Worm (Caenorhabditis elegans) whole organism, mixed stage, embryonic: ENCODE measurements around the gene F36D4.1.
"Not testable (repeated sequence)": the region's sequence is repeated elsewhere in the genome, so short reads cannot be mapped to it uniquely, and the experiment has no call there.

Experiments
- bed-3 ChIP-seq: fragments of 200-800 bp; sonication (Bioruptor generic); optimal IDR thresholded peaks from 3 replicates; lab custom pipeline; 2018; ENCODE audit warnings: mild to moderate bottlenecking, missing genetic modification characterization, moderate library complexity, missing compliant biosample characterization
- blmp-1 ChIP-seq: fragments of 150-350 bp; optimal IDR thresholded peaks from 2 replicates; lab custom pipeline; 2014; ENCODE audit warnings: missing biosample characterization, missing genetic modification characterization
- ceh-39 ChIP-seq: fragments of 150-350 bp; optimal IDR thresholded peaks from 2 replicates; lab custom pipeline; 2014; ENCODE audit warnings: missing biosample characterization, missing genetic modification characterization
- ceh-43 ChIP-seq: fragments of 200-800 bp; sonication (Bioruptor generic); optimal IDR thresholded peaks from 2 replicates; lab custom pipeline; 2018; ENCODE audit warnings: mild to moderate bottlenecking, missing genetic modification characterization, moderate library complexity, missing compliant biosample characterization
- ceh-83 ChIP-seq: fragments of 200-800 bp; sonication (Bioruptor generic); optimal IDR thresholded peaks from 2 replicates; lab custom pipeline; 2018; ENCODE audit warnings: mild to moderate bottlenecking, missing genetic modification characterization, missing compliant biosample characterization
- ces-1 ChIP-seq: fragments of 150-350 bp; optimal IDR thresholded peaks from 2 replicates; lab custom pipeline; 2014; ENCODE audit warnings: missing biosample characterization, missing genetic modification reagents, missing genetic modification characterization
- cnd-1 ChIP-seq: fragments of 200-800 bp; sonication (Bioruptor generic); optimal IDR thresholded peaks from 2 replicates; lab custom pipeline; 2018; ENCODE audit warnings: mild to moderate bottlenecking, missing genetic modification characterization, missing compliant biosample characterization
- drap-1 ChIP-seq: fragments of 200-800 bp; sonication (Bioruptor generic); optimal IDR thresholded peaks from 3 replicates; lab custom pipeline; 2018; ENCODE audit warnings: mild to moderate bottlenecking, missing genetic modification characterization, missing compliant biosample characterization
- elt-1 ChIP-seq: sonication (generic microtip); optimal IDR thresholded peaks from 2 replicates; lab custom pipeline; 2017; ENCODE audit warnings: missing genetic modification characterization, mild to moderate bottlenecking, missing compliant biosample characterization, antibody characterized with exemption, moderate library complexity, borderline replicate concordance; ENCODE audit not compliant: insufficient read depth
- elt-3 ChIP-seq: fragments of 150-350 bp; optimal IDR thresholded peaks from 2 replicates; lab custom pipeline; 2014; ENCODE audit warnings: missing biosample characterization, missing genetic modification characterization
- flh-1 ChIP-seq: fragments of 200-800 bp; sonication (Bioruptor generic); optimal IDR thresholded peaks from 2 replicates; lab custom pipeline; 2018; ENCODE audit warnings: mild to moderate bottlenecking, missing genetic modification characterization, moderate library complexity, missing compliant biosample characterization
- ham-2 ChIP-seq: fragments of 200-800 bp; sonication (Bioruptor generic); optimal IDR thresholded peaks from 2 replicates; lab custom pipeline; 2018; ENCODE audit warnings: mild to moderate bottlenecking, missing genetic modification characterization, missing compliant biosample characterization
- hlh-1 ChIP-seq: fragments of 150-350 bp; optimal IDR thresholded peaks from 2 replicates; lab custom pipeline; 2014; ENCODE audit warnings: missing biosample characterization, missing genetic modification reagents, missing genetic modification characterization
- lin-13 ChIP-seq: fragments of 150-350 bp; optimal IDR thresholded peaks from 2 replicates; lab custom pipeline; 2014; ENCODE audit warnings: missing biosample characterization, missing genetic modification characterization
- lin-32 ChIP-seq: fragments of 200-800 bp; sonication (Bioruptor generic); optimal IDR thresholded peaks from 2 replicates; lab custom pipeline; 2018; ENCODE audit warnings: mild to moderate bottlenecking, missing genetic modification characterization, missing compliant biosample characterization
- lsy-2 ChIP-seq: fragments of 150-350 bp; optimal IDR thresholded peaks from 2 replicates; lab custom pipeline; 2014; ENCODE audit warnings: missing biosample characterization, missing genetic modification characterization
- mab-5 ChIP-seq: fragments of 150-350 bp; optimal IDR thresholded peaks from 2 replicates; lab custom pipeline; 2014; ENCODE audit warnings: missing biosample characterization, missing genetic modification characterization
- nhr-12 ChIP-seq: fragments of 150-350 bp; optimal IDR thresholded peaks from 2 replicates; lab custom pipeline; 2014; ENCODE audit warnings: missing biosample characterization, missing genetic modification characterization
- nhr-2 ChIP-seq: fragments of 150-350 bp; optimal IDR thresholded peaks from 2 replicates; lab custom pipeline; 2014; ENCODE audit warnings: missing biosample characterization, missing genetic modification characterization
- nhr-237 ChIP-seq: fragments of 150-350 bp; optimal IDR thresholded peaks from 2 replicates; lab custom pipeline; 2014; ENCODE audit warnings: missing biosample characterization, missing genetic modification characterization
- nhr-76 ChIP-seq: sonication (generic microtip); optimal IDR thresholded peaks from 2 replicates; lab custom pipeline; 2017; ENCODE audit warnings: missing biosample characterization, missing genetic modification characterization
- pha-4 ChIP-seq: fragments of 150-350 bp; optimal IDR thresholded peaks from 2 replicates; lab custom pipeline; 2018; ENCODE audit warnings: missing biosample characterization, missing genetic modification reagents, missing genetic modification characterization
- sem-2 ChIP-seq: fragments of 200-800 bp; sonication (Bioruptor generic); optimal IDR thresholded peaks from 2 replicates; lab custom pipeline; 2018; ENCODE audit warnings: mild to moderate bottlenecking, missing genetic modification characterization, missing compliant biosample characterization
- snpc-4 ChIP-seq: fragments of 150-350 bp; optimal IDR thresholded peaks from 2 replicates; lab custom pipeline; 2014; ENCODE audit warnings: missing biosample characterization, missing genetic modification characterization
- sptf-1 ChIP-seq: sonication (generic microtip); optimal IDR thresholded peaks from 2 replicates; lab custom pipeline; 2017; ENCODE audit warnings: mild to moderate bottlenecking, missing genetic modification characterization, moderate library complexity, missing compliant biosample characterization
- tbx-8 ChIP-seq: fragments of 200-800 bp; sonication (Bioruptor generic); optimal IDR thresholded peaks from 2 replicates; lab custom pipeline; 2018; ENCODE audit warnings: mild to moderate bottlenecking, missing genetic modification characterization, moderate library complexity, missing compliant biosample characterization
- unc-120 ChIP-seq: sonication (generic microtip); optimal IDR thresholded peaks from 2 replicates; lab custom pipeline; 2017; ENCODE audit warnings: missing genetic modification characterization, missing compliant biosample characterization; ENCODE audit not compliant: poor library complexity, severe bottlenecking
- unc-39 ChIP-seq: fragments of 150-350 bp; optimal IDR thresholded peaks from 2 replicates; lab custom pipeline; 2014; ENCODE audit warnings: missing biosample characterization, missing genetic modification characterization
- unc-62 ChIP-seq: fragments of 150-350 bp; optimal IDR thresholded peaks from 2 replicates; lab custom pipeline; 2014; ENCODE audit warnings: missing biosample characterization, missing genetic modification reagents, missing genetic modification characterization
- zip-8 ChIP-seq: fragments of 150-350 bp; optimal IDR thresholded peaks from 2 replicates; lab custom pipeline; 2014; ENCODE audit warnings: missing biosample characterization, missing genetic modification characterization

F36D4.1 gene

DNA sequence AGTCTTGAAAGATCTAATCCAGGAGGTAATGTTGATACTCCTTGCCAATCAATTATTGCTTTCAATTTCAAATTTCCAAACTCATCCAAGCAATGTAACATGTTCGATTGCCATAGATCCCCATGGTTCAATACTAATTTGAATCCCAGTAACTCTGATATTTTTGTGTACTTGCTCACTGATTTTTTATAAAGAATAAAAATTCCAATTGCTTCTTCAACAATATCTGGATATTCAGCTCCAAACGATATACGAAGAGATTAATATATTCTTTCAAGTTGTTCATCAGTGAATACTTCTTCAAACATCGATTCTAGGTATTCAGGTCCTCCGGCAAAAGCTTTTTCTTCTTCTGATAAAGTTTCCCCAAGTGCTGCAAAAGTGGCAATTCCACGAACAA lies 36.9 kb upstream of the F36D4.1 start, which contains the start of gene E02C12.11:
E02C12.11 (minus strand) TSS at position 101 of the 400 bp plus-strand sequence.
- not testable (repeated sequence) for TF ChIP-seq pha-4 (tag; lab: Kevin White, UChicago); elt-1 (tag; lab: Kevin White, UChicago); sem-2 (GFP tag; lab: Kevin White, UChicago)
- TF ChIP-seq, all 35 proteins: peak for 0; not testable (repeated sequence) for 35

DNA sequence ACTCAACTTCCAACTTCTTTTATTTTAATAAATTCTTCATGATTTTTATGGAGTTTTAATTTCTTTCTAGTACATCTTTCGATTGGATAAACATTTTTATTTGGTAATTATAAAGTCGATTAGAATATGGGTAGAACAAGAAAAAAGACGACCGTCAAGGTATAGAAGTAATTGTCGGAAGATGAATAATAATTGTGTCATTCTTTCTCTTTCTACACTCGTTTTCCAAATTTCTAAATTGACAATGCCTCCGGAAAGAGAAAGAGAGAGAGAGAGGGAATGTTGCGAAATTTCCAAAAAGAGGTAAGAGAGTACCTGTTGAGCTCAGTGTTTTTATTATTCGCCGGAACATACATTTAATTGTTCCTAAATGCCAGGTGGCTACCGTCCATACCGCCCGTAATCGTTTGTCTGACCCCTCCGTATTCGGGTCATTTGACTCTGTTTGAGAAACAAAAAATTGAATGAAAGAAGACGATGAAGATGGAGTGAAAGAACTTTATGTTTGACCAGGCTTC lies 34.8 kb upstream of the F36D4.1 start, which contains the start of gene E02C12.12:
E02C12.12 (minus strand) TSS at position 468 of the 518 bp plus-strand sequence.
- TF ChIP-seq nhr-2 (tag; lab: Kevin White, UChicago), result peak; percentile 51
- TF ChIP-seq ces-1 (GFP tag; lab: Kevin White, UChicago), result no peak
- TF ChIP-seq, all 35 proteins: peak for 1

DNA sequence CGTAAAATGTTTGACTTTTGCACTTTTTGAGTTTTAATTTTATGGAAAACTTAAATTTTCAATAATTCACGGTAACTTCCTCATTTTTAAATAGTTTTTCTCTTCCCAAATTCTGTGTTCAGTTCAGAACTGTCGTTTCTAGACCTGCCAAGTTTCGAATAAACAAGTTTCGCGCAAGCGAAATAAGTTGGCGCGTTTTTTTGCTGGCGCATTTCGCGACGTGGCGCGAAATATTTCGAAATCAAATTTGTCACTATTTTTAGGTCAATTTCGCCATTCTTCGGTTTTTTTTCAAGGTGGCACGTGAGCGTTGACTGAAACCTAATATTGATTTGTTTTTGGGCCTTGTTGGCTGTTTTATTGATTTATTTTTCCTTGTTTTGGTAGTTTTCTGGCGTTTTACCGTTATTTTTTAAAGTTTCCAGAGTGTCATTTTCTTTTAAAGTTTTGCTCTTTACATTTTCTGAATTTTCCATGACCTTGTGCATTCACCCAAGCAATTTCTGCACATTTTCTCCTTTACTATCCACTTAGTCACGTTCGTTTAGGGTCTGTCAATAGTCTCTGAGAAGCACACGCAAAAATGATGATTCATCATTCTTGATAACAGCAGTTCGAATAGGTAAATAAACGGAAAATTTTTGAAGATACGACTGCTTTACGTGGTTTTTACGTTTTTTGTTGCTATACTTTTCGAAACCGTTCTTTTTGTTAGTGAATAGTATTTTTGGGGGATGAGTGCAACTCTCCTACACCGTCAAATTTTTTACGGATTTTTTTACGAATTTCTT lies 34.0 kb upstream of the F36D4.1 start:
- TF ChIP-seq tbx-8 (GFP tag; lab: Kevin White, UChicago) (no peak), ceh-43 (GFP tag; lab: Kevin White, UChicago) (no peak), bed-3 (GFP tag; lab: Kevin White, UChicago) (no peak), ceh-39 (tag; lab: Kevin White, UChicago) (no peak), elt-3 (tag; lab: Kevin White, UChicago) (no peak), flh-1 (GFP tag; lab: Kevin White, UChicago) (no peak), unc-62 (GFP tag; lab: Kevin White, UChicago) (no peak), ces-1 (GFP tag; lab: Kevin White, UChicago) (no peak), blmp-1 (tag; lab: Kevin White, UChicago) (no peak), unc-39 (tag; lab: Kevin White, UChicago) (no peak), sptf-1 (tag; lab: Kevin White, UChicago) (no peak), ham-2 (GFP tag; lab: Kevin White, UChicago) (no peak), lin-13 (tag; lab: Kevin White, UChicago) (no peak), zip-8 (no peak), drap-1 (GFP tag; lab: Kevin White, UChicago) (no peak), lsy-2 (tag; lab: Kevin White, UChicago) (no peak), snpc-4 (tag; lab: Kevin White, UChicago) (no peak), mab-5 (tag; lab: Kevin White, UChicago) (no peak), nhr-237 (no peak), unc-120 (tag; lab: Kevin White, UChicago) (no peak)

DNA sequence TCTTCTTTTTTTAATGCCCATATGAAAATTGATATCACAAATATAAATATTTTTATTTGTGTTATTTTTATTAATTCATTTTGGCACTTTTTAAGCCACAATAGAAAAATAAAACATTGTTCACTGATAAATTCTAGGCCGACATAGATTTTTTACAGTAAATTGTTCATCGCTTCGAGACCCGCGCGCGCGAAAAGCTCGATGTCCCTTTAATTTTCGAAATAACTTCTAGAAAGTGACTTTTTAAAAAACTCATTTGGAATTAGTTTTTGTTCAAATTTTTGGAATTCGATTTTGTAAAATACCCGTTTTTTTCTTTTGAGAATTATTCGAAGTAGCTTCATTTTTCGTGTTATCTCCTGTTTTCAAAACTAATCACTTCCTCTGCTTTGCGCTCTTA lies 32.4 kb upstream of the F36D4.1 start:
- TF ChIP-seq cnd-1 (tag; lab: Kevin White, UChicago) (no peak), flh-1 (GFP tag; lab: Kevin White, UChicago) (no peak), sem-2 (GFP tag; lab: Kevin White, UChicago) (no peak), ceh-83 (GFP tag; lab: Kevin White, UChicago) (no peak), lin-32 (GFP tag; lab: Kevin White, UChicago) (no peak), unc-62 (GFP tag; lab: Kevin White, UChicago) (no peak), nhr-2 (tag; lab: Kevin White, UChicago) (no peak), ham-2 (GFP tag; lab: Kevin White, UChicago) (no peak), zip-8 (no peak), ces-1 (GFP tag; lab: Kevin White, UChicago) (no peak), unc-120 (tag; lab: Kevin White, UChicago) (no peak), hlh-1 (no peak), nhr-237 (no peak), nhr-76 (tag; lab: Kevin White, UChicago) (no peak), ceh-43 (GFP tag; lab: Kevin White, UChicago) (no peak), nhr-12 (tag; lab: Kevin White, UChicago) (no peak), lin-13 (tag; lab: Kevin White, UChicago) (no peak)
